Fruit fly (Drosophila melanogaster): ENCODE results near the gene Gbeta13F.
A peak's percentile ranks its signal among the peaks of the same experiment; 100 is the strongest.

dm6 chrX:15834594-15835236, 25.2 kb upstream of the Gbeta13F start:
- TF ChIP-seq Myc (optimal IDR thresholded peaks at IDR 0.05) (no peak), Dfd (GFP tag; optimal IDR thresholded peaks at IDR 0.05) (no peak), sage (GFP tag; optimal IDR thresholded peaks at IDR 0.05) (no peak), psq (GFP tag; optimal IDR thresholded peaks at IDR 0.05) (no peak), rgr (GFP tag; optimal IDR thresholded peaks at IDR 0.05) (no peak), jim (GFP tag; optimal IDR thresholded peaks at IDR 0.05) (no peak), dmrt93B (GFP tag; optimal IDR thresholded peaks at IDR 0.05) (no peak), ey (GFP tag; optimal IDR thresholded peaks at IDR 0.05) (no peak), Abd-B (GFP tag; optimal IDR thresholded peaks at IDR 0.05) (no peak), CrebA (GFP tag; optimal IDR thresholded peaks at IDR 0.05; ENCODE audit: borderline replicate concordance) (no peak), dl (GFP tag; optimal IDR thresholded peaks at IDR 0.05; ENCODE audit: insufficient read depth in 1 of 2, partially characterized antibody in 2 of 2) (peak; percentile 49 to 85), CG32264 (GFP tag; optimal IDR thresholded peaks at IDR 0.05) (no peak)

Measured in whole organism, wandering third instar larva.